Worm (Caenorhabditis elegans): ENCODE data around the gene nhr-197.

Gene nhr-197

DNA sequence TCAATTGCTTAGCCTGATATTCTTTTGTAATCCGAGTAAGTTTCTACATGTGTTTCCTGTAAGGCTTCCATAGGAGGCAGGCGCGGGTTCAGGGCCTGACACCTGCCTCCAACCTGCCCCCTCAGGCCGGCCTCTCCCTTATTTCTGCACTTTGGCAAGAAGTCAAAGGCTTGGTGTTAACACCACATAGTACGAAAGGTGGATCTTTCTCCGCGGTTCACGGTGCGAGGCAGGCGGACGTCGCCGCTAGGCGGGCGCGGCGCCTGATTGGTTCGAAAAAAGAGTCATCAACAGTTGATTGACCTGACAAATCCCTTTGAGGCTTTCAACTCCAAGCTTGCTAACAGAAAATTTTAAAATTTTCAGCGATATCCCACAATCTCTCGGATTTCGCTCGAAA is 12.9 kb upstream of the nhr-197 start:
- no peak for TF ChIP-seq ceh-2 (tag; optimal IDR thresholded peaks at IDR 0.05)
- no peak for TF ChIP-seq nfya-1 (tag; optimal IDR thresholded peaks at IDR 0.05)
- no peak for TF ChIP-seq ceh-34 (tag; optimal IDR thresholded peaks at IDR 0.05)
- TF ChIP-seq pha-2 (tag; optimal IDR thresholded peaks at IDR 0.05) = no peak
- TF ChIP-seq lim-6 (tag; optimal IDR thresholded peaks at IDR 0.05) = no peak
- no peak for TF ChIP-seq tbx-7 (tag; optimal IDR thresholded peaks at IDR 0.05)
- no peak for TF ChIP-seq fax-1 (tag; optimal IDR thresholded peaks at IDR 0.05)
- TF ChIP-seq ztf-16 (tag; optimal IDR thresholded peaks at IDR 0.05) = no peak
- TF ChIP-seq ceh-24 (tag; optimal IDR thresholded peaks at IDR 0.05) = no peak
- TF ChIP-seq lin-11 (tag; optimal IDR thresholded peaks at IDR 0.05) = no peak
- no peak for TF ChIP-seq pros-1 (tag; optimal IDR thresholded peaks at IDR 0.05)
- no peak for TF ChIP-seq ceh-22 (tag; optimal IDR thresholded peaks at IDR 0.05)
- no peak for TF ChIP-seq ceh-30 (tag; optimal IDR thresholded peaks at IDR 0.05)
- TF ChIP-seq ceh-31 (tag; optimal IDR thresholded peaks at IDR 0.05) = no peak
- no peak for TF ChIP-seq C38D4.7 (GFP tag; optimal IDR thresholded peaks at IDR 0.05)

ce11 chrV:15677222-15677621 is 10.5 kb upstream of the nhr-197 start, which contains the start of gene nhr-52:
TSS of gene nhr-52 (plus strand) at chrV:15677522.
- TF ChIP-seq hlh-8 (tag; optimal IDR thresholded peaks at IDR 0.05) (no peak), nfya-1 (tag; optimal IDR thresholded peaks at IDR 0.05) (no peak), ceh-2 (tag; optimal IDR thresholded peaks at IDR 0.05) (no peak), nhr-232 (tag; optimal IDR thresholded peaks at IDR 0.05) (no peak), elt-2 (tag; optimal IDR thresholded peaks at IDR 0.05) (no peak), sdc-2 (tag; optimal IDR thresholded peaks at IDR 0.05) (no peak)

- TF ChIP-seq hlh-30 (tag; optimal IDR thresholded peaks at IDR 0.05; ENCODE audit: insufficient read depth) (no peak), zip-5 (tag; optimal IDR thresholded peaks at IDR 0.05) (no peak), pqm-1 (tag; optimal IDR thresholded peaks at IDR 0.05) (no peak), ceh-14 (tag; optimal IDR thresholded peaks at IDR 0.05) (no peak), ceh-45 (GFP tag; IDR thresholded peaks at IDR 0.05) (no peak), mec-3 (tag; optimal IDR thresholded peaks at IDR 0.05; ENCODE audit: borderline replicate concordance) (no peak)
Observed at ce11 chrV:15685599-15685998, 2.2 kb upstream of the nhr-197 start, which contains the start of gene nhr-196. TSS of gene nhr-196 (plus strand) at chrV:15685716.

DNA sequence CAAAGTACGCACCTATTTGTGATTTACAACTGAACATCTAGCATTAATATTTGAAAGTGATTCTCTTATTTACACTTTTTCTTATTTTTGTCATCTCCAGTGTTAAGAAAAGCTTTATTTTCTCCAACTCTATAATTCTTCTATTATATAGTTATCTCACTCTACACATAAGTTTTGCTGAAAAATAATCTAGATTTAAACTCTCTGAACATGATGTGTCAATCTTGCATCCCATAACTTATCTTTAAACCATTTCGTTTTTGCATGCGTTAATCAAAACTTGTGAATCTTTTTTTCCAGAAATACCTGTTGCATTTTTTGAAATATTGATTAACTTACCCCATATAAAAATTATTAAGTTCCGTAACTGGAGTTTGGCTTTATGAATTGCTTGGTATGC is 2.2 kb downstream of the nhr-197 start, which contains the start of gene nhr-268:
Gene nhr-268 (plus strand): TSS at position 301 of the 400 bp plus-strand sequence.
- TF ChIP-seq nhr-11 (tag; optimal IDR thresholded peaks at IDR 0.05) = no peak
- TF ChIP-seq zip-5 (tag; optimal IDR thresholded peaks at IDR 0.05) = no peak
- TF ChIP-seq ceh-14 (tag; optimal IDR thresholded peaks at IDR 0.05) = no peak
- TF ChIP-seq ceh-34 (tag; optimal IDR thresholded peaks at IDR 0.05) = no peak
- TF ChIP-seq C08G9.2 (tag; optimal IDR thresholded peaks at IDR 0.05) = no peak
- TF ChIP-seq ceh-48 (tag; optimal IDR thresholded peaks at IDR 0.05) = no peak
- TF ChIP-seq ceh-24 (tag; optimal IDR thresholded peaks at IDR 0.05) = no peak

- no peak for TF ChIP-seq syd-9 (tag; optimal IDR thresholded peaks at IDR 0.05)
- TF ChIP-seq Y22D7AL.16 (tag; optimal IDR thresholded peaks at IDR 0.05) = no peak
- TF ChIP-seq gmeb-2 (tag; optimal IDR thresholded peaks at IDR 0.05) = no peak
- TF ChIP-seq ceh-22 (tag; optimal IDR thresholded peaks at IDR 0.05) = no peak
- no peak for TF ChIP-seq rnt-1 (tag; optimal IDR thresholded peaks at IDR 0.05)
- no peak for TF ChIP-seq pros-1 (tag; optimal IDR thresholded peaks at IDR 0.05)
- TF ChIP-seq ceh-18 (tag; optimal IDR thresholded peaks at IDR 0.05) = no peak
- no peak for TF ChIP-seq ceh-48 (tag; optimal IDR thresholded peaks at IDR 0.05)
- no peak for TF ChIP-seq ama-1 (optimal IDR thresholded peaks at IDR 0.05)
- no peak for TF ChIP-seq ceh-14 (tag; optimal IDR thresholded peaks at IDR 0.05)
- no peak for TF ChIP-seq elt-4 (tag; optimal IDR thresholded peaks at IDR 0.05)
- TF ChIP-seq lim-6 (tag; optimal IDR thresholded peaks at IDR 0.05) = no peak
- TF ChIP-seq nhr-232 (tag; optimal IDR thresholded peaks at IDR 0.05) = no peak
- no peak for TF ChIP-seq odd-2 (tag; optimal IDR thresholded peaks at IDR 0.05)
Observed at ce11 chrV:15693682-15694081, 5.9 kb downstream of the nhr-197 start, which contains the start of gene nhr-198. TSS of gene nhr-198 (plus strand) at chrV:15693994.
